Worm (Caenorhabditis elegans) whole organism, L4 larva: ENCODE measurements around the gene gtap-2.
A peak's percentile ranks its signal among the peaks of the same experiment; 100 is the strongest.

Experiments used
- R02D3.7 ChIP-seq: fragments of 150-350 bp; sonication (generic microtip); optimal IDR thresholded peaks from 3 replicates; lab custom pipeline; 2014; ENCODE audit warnings: missing biosample characterization, missing genetic modification characterization
- T26A8.4 ChIP-seq: fragments of 200-800 bp; sonication (Bioruptor generic); IDR thresholded peaks from 2 replicates; pipeline ENCODE4 v1.3.6; 2022; ENCODE audit warnings: missing genetic modification characterization, missing compliant biosample characterization
- Y105C5A.15 ChIP-seq: fragments of 200-800 bp; sonication (Bioruptor generic); IDR thresholded peaks from 2 replicates; pipeline ENCODE4 v1.3.6; 2022; ENCODE audit warnings: missing genetic modification characterization, missing compliant biosample characterization
- aha-1 ChIP-seq: fragments of 150-350 bp; peaks from one replicate; lab custom pipeline; 2014; ENCODE audit warnings: missing biosample characterization, missing genetic modification characterization
- arid-1 ChIP-seq: fragments of 200-800 bp; sonication (Bioruptor generic); conservative IDR thresholded peaks from 2 replicates; pipeline ENCODE4 v1.3.6; 2022; ENCODE audit warnings: missing genetic modification reagents, missing genetic modification characterization, missing compliant biosample characterization
- ceh-44 ChIP-seq: fragments of 200-800 bp; sonication (Bioruptor generic); IDR thresholded peaks from 2 replicates; pipeline ENCODE4 v1.3.6; 2022; ENCODE audit warnings: missing genetic modification reagents, missing genetic modification characterization, missing compliant biosample characterization
- ces-1 ChIP-seq: fragments of 150-350 bp; sonication (generic microtip); optimal IDR thresholded peaks from 4 replicates; lab custom pipeline; 2014; ENCODE audit warnings: missing biosample characterization, missing genetic modification reagents, missing genetic modification characterization
- ctbp-1 ChIP-seq: fragments of 200-800 bp; sonication (Bioruptor generic); IDR thresholded peaks from 2 replicates; pipeline ENCODE4 v1.3.6; 2022; ENCODE audit warnings: missing genetic modification reagents, missing genetic modification characterization, missing compliant biosample characterization
- daf-12 ChIP-seq: fragments of 150-350 bp; optimal IDR thresholded peaks from 2 replicates; lab custom pipeline; 2014; ENCODE audit warnings: missing biosample characterization, missing genetic modification reagents, missing genetic modification characterization
- daf-16 ChIP-seq, 3 experiments: sonication (generic microtip); optimal IDR thresholded peaks; 2 replicates each; lab custom pipeline; 2016 to 2017; ENCODE audit warnings: missing genetic modification characterization in 3 of 3, missing genetic modification reagents in 3 of 3, mild to moderate bottlenecking in 2 of 3, missing compliant biosample characterization in 2 of 3, missing biosample characterization in 1 of 3, moderate library complexity in 1 of 3
- daf-8 ChIP-seq: fragments of 200-800 bp; sonication (Bioruptor generic); IDR thresholded peaks from 2 replicates; pipeline ENCODE4 v1.3.6; 2022; ENCODE audit warnings: missing genetic modification characterization, missing compliant biosample characterization
- dmd-6 ChIP-seq: fragments of 200-800 bp; sonication (Bioruptor generic); IDR thresholded peaks from 2 replicates; pipeline ENCODE4 v1.3.6; 2022; ENCODE audit warnings: missing genetic modification reagents, missing genetic modification characterization, missing compliant biosample characterization
- dmd-8 ChIP-seq: fragments of 200-800 bp; sonication (Bioruptor generic); IDR thresholded peaks from 2 replicates; pipeline ENCODE4 v1.3.6; 2022; ENCODE audit warnings: missing genetic modification characterization, missing compliant biosample characterization
- dpl-1 ChIP-seq: fragments of 150-350 bp; optimal IDR thresholded peaks from 2 replicates; lab custom pipeline; 2014; ENCODE audit warnings: missing biosample characterization, missing genetic modification reagents, missing genetic modification characterization
- dve-1 ChIP-seq: sonication (generic microtip); optimal IDR thresholded peaks from 2 replicates; lab custom pipeline; 2017; ENCODE audit warnings: antibody characterized with exemption, mild to moderate bottlenecking, missing genetic modification characterization, missing compliant biosample characterization; ENCODE audit not compliant: insufficient read depth
- egl-27 ChIP-seq: sonication (generic microtip); optimal IDR thresholded peaks from 3 replicates; lab custom pipeline; 2017; ENCODE audit warnings: missing biosample characterization, missing genetic modification reagents, missing genetic modification characterization
- fkh-10 ChIP-seq: fragments of 150-350 bp; optimal IDR thresholded peaks from 2 replicates; lab custom pipeline; 2014; ENCODE audit warnings: missing biosample characterization, missing genetic modification reagents, missing genetic modification characterization
- gei-8 ChIP-seq: fragments of 200-800 bp; sonication (Bioruptor generic); optimal IDR thresholded peaks from 2 replicates; lab custom pipeline; 2018; ENCODE audit warnings: mild to moderate bottlenecking, missing genetic modification characterization, missing compliant biosample characterization
- hif-1 ChIP-seq, 2 experiments: sonication (generic microtip); optimal IDR thresholded peaks; 2 replicates each; lab custom pipeline; 2016 to 2017; ENCODE audit warnings: missing compliant biosample characterization in 2 of 2, missing genetic modification characterization in 2 of 2, missing genetic modification reagents in 2 of 2, missing genotype in 2 of 2, mild to moderate bottlenecking in 1 of 2
- hmg-1.1 ChIP-seq: fragments of 200-800 bp; sonication (Bioruptor generic); IDR thresholded peaks from 2 replicates; pipeline ENCODE4 v1.3.6; 2022; ENCODE audit warnings: missing genetic modification reagents, missing genetic modification characterization, missing compliant biosample characterization
- jun-1 ChIP-seq: fragments of 150-350 bp; optimal IDR thresholded peaks from 2 replicates; lab custom pipeline; 2014; ENCODE audit warnings: missing biosample characterization, missing genetic modification reagents, missing genetic modification characterization
- lin-1 ChIP-seq: fragments of 200-800 bp; sonication (Bioruptor generic); IDR thresholded peaks from 2 replicates; pipeline ENCODE4 v1.3.6; 2022; ENCODE audit warnings: missing genetic modification reagents, missing genetic modification characterization, missing compliant biosample characterization
- lin-38 ChIP-seq: fragments of 200-800 bp; sonication (Bioruptor generic); IDR thresholded peaks from 2 replicates; pipeline ENCODE4 v1.3.6; 2022; ENCODE audit warnings: missing genetic modification reagents, missing genetic modification characterization, missing compliant biosample characterization
- lin-39 ChIP-seq: fragments of 150-350 bp; optimal IDR thresholded peaks from 2 replicates; lab custom pipeline; 2014; ENCODE audit warnings: missing biosample characterization, missing genetic modification reagents, missing genetic modification characterization
- mdt-29 ChIP-seq: fragments of 200-800 bp; sonication (Bioruptor generic); IDR thresholded peaks from 2 replicates; pipeline ENCODE4 v1.3.6; 2022; ENCODE audit warnings: missing genetic modification reagents, missing genetic modification characterization, missing compliant biosample characterization
- mep-1 ChIP-seq: fragments of 150-350 bp; sonication (generic microtip); optimal IDR thresholded peaks from 3 replicates; lab custom pipeline; 2014; ENCODE audit warnings: missing biosample characterization, missing genetic modification characterization
- nhr-10 ChIP-seq: fragments of 150-350 bp; optimal IDR thresholded peaks from 2 replicates; lab custom pipeline; 2014; ENCODE audit warnings: missing biosample characterization, missing genetic modification characterization
- nhr-11 ChIP-seq: fragments of 150-350 bp; optimal IDR thresholded peaks from 2 replicates; lab custom pipeline; 2014; ENCODE audit warnings: missing biosample characterization, missing genetic modification characterization
- nhr-111 ChIP-seq: fragments of 200-800 bp; sonication (Bioruptor generic); optimal IDR thresholded peaks from 2 replicates; lab custom pipeline; 2018; ENCODE audit warnings: mild to moderate bottlenecking, missing genetic modification characterization, missing compliant biosample characterization
- nhr-48 ChIP-seq: sonication (generic microtip); optimal IDR thresholded peaks from 2 replicates; lab custom pipeline; 2016; ENCODE audit warnings: mild to moderate bottlenecking, missing genetic modification characterization, missing compliant biosample characterization
- nhr-6 ChIP-seq: fragments of 150-350 bp; optimal IDR thresholded peaks from 2 replicates; lab custom pipeline; 2014; ENCODE audit warnings: missing biosample characterization, missing genetic modification characterization
- nhr-77 ChIP-seq: fragments of 150-350 bp; optimal IDR thresholded peaks from 2 replicates; lab custom pipeline; 2014; ENCODE audit warnings: missing biosample characterization, missing genetic modification characterization
- rbr-2 ChIP-seq: sonication (generic microtip); optimal IDR thresholded peaks from 2 replicates; lab custom pipeline; 2016; ENCODE audit warnings: missing genotype, missing genetic modification characterization, missing compliant biosample characterization
- saeg-2 ChIP-seq: fragments of 200-800 bp; sonication (Bioruptor generic); IDR thresholded peaks from 2 replicates; pipeline ENCODE4 v1.3.6; 2022; ENCODE audit warnings: missing genetic modification reagents, missing genetic modification characterization, missing compliant biosample characterization
- set-16 ChIP-seq: fragments of 200-800 bp; sonication (Bioruptor generic); IDR thresholded peaks from 2 replicates; pipeline ENCODE4 v1.3.6; 2022; ENCODE audit warnings: missing genetic modification reagents, missing genetic modification characterization, missing compliant biosample characterization
- spr-1 ChIP-seq: sonication (generic microtip); optimal IDR thresholded peaks from 2 replicates; lab custom pipeline; 2016; ENCODE audit warnings: mild to moderate bottlenecking, missing genetic modification characterization, missing compliant biosample characterization
- unc-130 ChIP-seq: sonication (generic microtip); optimal IDR thresholded peaks from 2 replicates; lab custom pipeline; 2016; ENCODE audit warnings: missing genetic modification reagents, missing genetic modification characterization, missing compliant biosample characterization
- unc-62 ChIP-seq, 3 experiments: fragments of 150-350 bp in 1 of 3; sonication (generic microtip); optimal IDR thresholded peaks in 2 of 3; peaks in 1 of 3; 1 replicate in 1 of 3; 2 replicates in 2 of 3; lab custom pipeline; 2014 to 2017; ENCODE audit warnings: missing biosample characterization in 3 of 3, missing genetic modification characterization in 3 of 3, missing genetic modification reagents in 3 of 3, missing genotype in 1 of 3
- zag-1 ChIP-seq: fragments of 150-350 bp; optimal IDR thresholded peaks from 2 replicates; lab custom pipeline; 2014; ENCODE audit warnings: missing biosample characterization, missing genetic modification characterization
- zfp-2 ChIP-seq: sonication (generic microtip); optimal IDR thresholded peaks from 2 replicates; lab custom pipeline; 2016; ENCODE audit warnings: mild to moderate bottlenecking, missing genetic modification characterization, missing compliant biosample characterization
- zip-2 ChIP-seq: fragments of 150-350 bp; optimal IDR thresholded peaks from 2 replicates; lab custom pipeline; 2014; ENCODE audit warnings: missing biosample characterization, missing genetic modification characterization
- ztf-7 ChIP-seq: fragments of 150-350 bp; optimal IDR thresholded peaks from 2 replicates; lab custom pipeline; 2014; ENCODE audit warnings: missing biosample characterization, missing genetic modification characterization

gtap-2 gene

DNA sequence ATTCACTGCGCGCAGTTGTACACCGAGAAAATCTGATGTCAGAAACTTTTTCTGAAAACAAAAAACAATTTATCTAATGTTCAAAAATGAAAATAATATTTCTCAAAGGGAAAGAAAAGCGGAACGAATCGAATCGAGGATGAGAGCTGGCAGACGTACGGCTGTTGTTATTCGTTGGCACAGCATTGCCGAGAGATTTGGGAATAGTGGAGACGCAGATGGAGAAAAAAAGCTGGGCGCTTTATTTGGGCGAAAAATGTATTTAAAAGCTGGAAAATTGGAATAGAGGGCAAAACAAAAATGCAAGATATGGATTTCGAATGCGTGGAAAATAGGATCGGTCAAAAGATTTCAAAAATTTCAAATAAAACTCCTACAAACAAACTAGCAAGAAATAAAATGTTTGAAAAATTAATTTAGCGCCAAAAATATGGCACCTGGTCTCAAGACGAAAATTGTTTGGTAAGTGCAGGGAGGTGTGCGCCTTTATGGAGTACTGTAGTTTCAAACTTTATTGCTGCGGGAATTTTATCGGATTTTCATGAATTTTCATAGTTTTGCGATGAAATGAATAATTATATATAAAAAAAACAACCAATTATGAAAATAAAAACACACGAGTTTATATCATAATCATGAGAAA, 50.9 kb downstream of the gtap-2 start, which contains the start of gene gpdh-2:
TSS of gene gpdh-2 (minus strand) at position 51 of the 643 bp plus-strand sequence.
- TF ChIP-seq ceh-44, result no peak
- peak in 1 of 2 experiments; percentile 81 for TF ChIP-seq daf-16 (GFP tag; optimal IDR thresholded peaks at IDR 0.05; lab: Kevin White, UChicago)
- TF ChIP-seq daf-16 (tag; optimal IDR thresholded peaks at IDR 0.05; lab: Kevin White, UChicago), result no peak
- TF ChIP-seq dmd-6 (GFP tag; lab: Robert Waterston, UW), result no peak

DNA sequence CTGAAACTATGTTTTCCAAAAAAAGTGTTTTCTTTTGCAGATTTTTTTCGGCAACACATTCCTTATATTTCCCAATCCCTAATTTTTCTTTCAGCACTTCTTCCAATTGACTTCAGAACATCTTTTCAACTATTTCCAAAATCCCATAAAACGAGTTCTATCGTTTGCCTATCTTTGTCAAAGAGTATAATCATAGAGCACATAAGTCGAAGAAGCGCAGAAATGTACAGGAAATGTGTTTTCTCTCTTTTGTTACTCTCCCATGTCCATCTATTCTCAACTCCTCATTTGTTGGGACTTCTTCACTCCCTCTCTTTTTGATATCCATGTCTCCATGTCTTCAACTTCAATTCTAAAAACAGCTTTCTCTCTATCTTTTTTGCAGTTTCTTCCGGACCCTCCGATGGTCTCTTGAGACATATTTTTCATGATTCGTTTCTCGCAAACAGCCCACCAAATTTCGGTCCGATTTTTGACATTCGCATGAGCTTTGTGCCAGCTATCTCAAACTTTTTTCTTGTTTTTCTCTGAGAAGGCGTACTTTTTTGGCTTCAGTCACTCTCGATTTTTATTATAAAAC, 51.9 kb downstream of the gtap-2 start, which contains the start of gene twk-48:
TSS of gene twk-48 (plus strand) at position 530 of the 580 bp plus-strand sequence.
- no peak for TF ChIP-seq ces-1 (GFP tag; lab: Kevin White, UChicago)
- TF ChIP-seq egl-27 (tag; lab: Kevin White, UChicago), result no peak
- TF ChIP-seq unc-62 (GFP tag; optimal IDR thresholded peaks at IDR 0.05 in 1 of 2; lab: Kevin White, UChicago), result peak in 1 of 2 experiments; percentile 85
- TF ChIP-seq unc-62 (tag; optimal IDR thresholded peaks at IDR 0.05; lab: Kevin White, UChicago), result no peak
- TF ChIP-seq dve-1 (tag; lab: Kevin White, UChicago), result no peak
- no peak for TF ChIP-seq nhr-10 (tag; lab: Kevin White, UChicago)
- TF ChIP-seq jun-1 (tag; lab: Kevin White, UChicago), result no peak
- TF ChIP-seq lin-1 (GFP tag; lab: Robert Waterston, UW), result no peak
- TF ChIP-seq hif-1 (tag; optimal IDR thresholded peaks at IDR 0.05; lab: Kevin White, UChicago), result no peak
- no peak for TF ChIP-seq R02D3.7 (tag; lab: Kevin White, UChicago)
- no peak for TF ChIP-seq dmd-8 (GFP tag; lab: Robert Waterston, UW)
- TF ChIP-seq ztf-7, result no peak
- TF ChIP-seq daf-12 (tag; lab: Kevin White, UChicago), result no peak
- no peak for TF ChIP-seq nhr-11 (tag; lab: Kevin White, UChicago)
- no peak for TF ChIP-seq set-16
- no peak for TF ChIP-seq mep-1
- TF ChIP-seq fkh-10 (GFP tag; lab: Kevin White, UChicago), result peak; percentile 34
- no peak for TF ChIP-seq rbr-2
- TF ChIP-seq saeg-2 (GFP tag; lab: Robert Waterston, UW), result no peak
- TF ChIP-seq lin-39 (tag; lab: Kevin White, UChicago), result peak; percentile 7
- no peak for TF ChIP-seq arid-1 (GFP tag; lab: Robert Waterston, UW)
- no peak for TF ChIP-seq nhr-111 (GFP tag; lab: Kevin White, UChicago)

DNA sequence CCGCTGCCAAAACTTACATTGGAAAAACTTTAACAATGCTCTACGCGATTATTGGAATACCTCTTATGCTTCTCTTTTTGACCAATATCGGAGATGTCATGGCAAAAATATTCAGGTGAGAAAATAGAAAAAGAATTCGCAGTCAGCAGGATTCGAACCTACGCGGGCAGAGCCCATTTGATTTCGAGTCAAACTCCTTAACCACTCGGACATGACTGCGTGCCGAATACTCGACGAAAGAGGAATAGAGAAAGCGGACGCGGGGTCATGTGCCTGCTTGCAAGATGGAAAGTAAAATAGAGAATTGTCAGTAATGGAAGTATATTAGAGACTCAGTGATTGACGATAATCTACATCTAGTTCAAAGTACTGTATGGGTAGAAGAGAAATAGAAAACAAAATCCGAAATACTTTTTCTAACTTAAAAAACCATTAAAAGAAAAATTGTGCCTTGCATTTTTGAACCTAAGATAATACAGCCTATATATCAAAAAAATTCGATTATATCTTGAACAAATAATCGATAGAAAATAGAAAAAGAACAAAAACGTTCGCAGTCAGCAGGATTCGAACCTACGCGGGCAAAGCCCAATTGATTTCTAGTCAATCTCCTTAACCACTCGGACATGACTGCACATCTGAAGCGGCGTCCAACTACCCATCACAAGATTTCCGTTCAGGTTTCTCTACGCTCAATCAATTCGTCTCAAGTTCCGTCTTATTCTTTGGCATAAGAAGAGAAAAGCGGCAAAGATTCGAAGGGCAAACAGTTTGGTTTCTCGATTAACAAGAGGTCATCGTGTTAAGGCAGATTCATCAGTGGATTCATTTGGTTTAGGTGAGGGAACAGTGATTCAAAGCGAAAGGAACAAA, 53.4 kb downstream of the gtap-2 start:
- peak; percentile 36 for TF ChIP-seq unc-130 (GFP tag; lab: Kevin White, UChicago)
- TF ChIP-seq dpl-1 (GFP tag; lab: Kevin White, UChicago), result peak; percentile 37
- peak; percentile 75 for TF ChIP-seq aha-1
- TF ChIP-seq ctbp-1, result peak; percentile 76
- peak; percentile 82 for TF ChIP-seq ceh-44
- peak; percentile 83 for TF ChIP-seq arid-1 (GFP tag; lab: Robert Waterston, UW)
- no peak for TF ChIP-seq zag-1 (tag; lab: Kevin White, UChicago)
- peak; percentile 76 for TF ChIP-seq mdt-29 (GFP tag; lab: Robert Waterston, UW)
- no peak for TF ChIP-seq nhr-6
- no peak for TF ChIP-seq spr-1 (tag; lab: Kevin White, UChicago)
- peak; percentile 78 for TF ChIP-seq gei-8
- TF ChIP-seq nhr-77 (tag; lab: Kevin White, UChicago), result peak; percentile 4
- no peak for TF ChIP-seq R02D3.7 (tag; lab: Kevin White, UChicago)
- peak; percentile 83 for TF ChIP-seq T26A8.4
- no peak for TF ChIP-seq daf-8 (GFP tag; lab: Robert Waterston, UW)
- TF ChIP-seq Y105C5A.15 (GFP tag; lab: Robert Waterston, UW), result peak; percentile 92
- TF ChIP-seq nhr-10 (tag; lab: Kevin White, UChicago), result no peak
- TF ChIP-seq nhr-48 (tag; lab: Kevin White, UChicago), result peak; percentile 34
- peak in 1 of 2 experiments; percentile 18 for TF ChIP-seq daf-16 (GFP tag; optimal IDR thresholded peaks at IDR 0.05; lab: Kevin White, UChicago)
- peak; percentile 40 for TF ChIP-seq daf-16 (tag; optimal IDR thresholded peaks at IDR 0.05; lab: Kevin White, UChicago)
- no peak for TF ChIP-seq jun-1 (tag; lab: Kevin White, UChicago)
- no peak for TF ChIP-seq zfp-2 (tag; lab: Kevin White, UChicago)
- peak; percentile 5 for TF ChIP-seq zip-2 (tag; lab: Kevin White, UChicago)
- TF ChIP-seq hmg-1.1 (GFP tag; lab: Robert Waterston, UW), result peak; percentile 85
- TF ChIP-seq lin-38, result peak; percentile 82
